Worm (Caenorhabditis elegans): ENCODE data around the gene W09D10.5.

DNA sequence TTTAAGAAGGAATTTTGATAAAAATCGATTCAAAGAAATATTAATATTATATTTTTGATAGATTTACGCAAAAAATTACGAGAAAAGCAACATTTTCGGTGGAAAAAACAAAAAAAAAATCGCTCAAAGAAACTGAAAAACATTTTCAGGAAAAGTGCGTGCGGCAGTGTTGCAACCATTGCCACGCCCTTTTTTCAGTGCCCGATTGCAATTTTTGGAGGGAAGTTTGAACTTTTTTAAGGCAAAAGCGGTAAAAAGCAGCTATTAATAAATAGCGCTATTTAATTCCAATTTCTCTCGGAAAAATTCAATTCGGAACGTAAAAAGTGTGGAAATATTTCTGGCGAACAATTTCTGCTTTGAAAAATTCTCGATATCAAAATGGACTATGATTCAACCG lies 9.7 kb upstream of the W09D10.5 start:
- no peak for TF ChIP-seq elt-2 (tag; optimal IDR thresholded peaks at IDR 0.05)
- TF ChIP-seq fos-1 (tag; optimal IDR thresholded peaks at IDR 0.05), result no peak
- no peak for TF ChIP-seq nhr-25 (tag; optimal IDR thresholded peaks at IDR 0.05)
- no peak for TF ChIP-seq ama-1 (optimal IDR thresholded peaks at IDR 0.05)
- no peak for TF ChIP-seq R02D3.7 (tag; optimal IDR thresholded peaks at IDR 0.05)
- no peak for TF ChIP-seq nhr-12 (tag; optimal IDR thresholded peaks at IDR 0.05)
- no peak for TF ChIP-seq zag-1 (tag; optimal IDR thresholded peaks at IDR 0.05)
- TF ChIP-seq mdl-1 (tag; optimal IDR thresholded peaks at IDR 0.05), result no peak
- TF ChIP-seq nhr-237 (tag; optimal IDR thresholded peaks at IDR 0.05), result no peak
- no peak for TF ChIP-seq nhr-77 (tag; optimal IDR thresholded peaks at IDR 0.05)
- no peak for TF ChIP-seq nfya-1 (tag; optimal IDR thresholded peaks at IDR 0.05; ENCODE audit: insufficient read depth)
- no peak for TF ChIP-seq fkh-10 (GFP tag; optimal IDR thresholded peaks at IDR 0.05)
- TF ChIP-seq ztf-4 (tag; optimal IDR thresholded peaks at IDR 0.05), result no peak
- TF ChIP-seq egl-27 (tag; optimal IDR thresholded peaks at IDR 0.05), result no peak
